Fruit fly (Drosophila melanogaster): ENCODE measurements around the gene wts.

Gene wts

DNA sequence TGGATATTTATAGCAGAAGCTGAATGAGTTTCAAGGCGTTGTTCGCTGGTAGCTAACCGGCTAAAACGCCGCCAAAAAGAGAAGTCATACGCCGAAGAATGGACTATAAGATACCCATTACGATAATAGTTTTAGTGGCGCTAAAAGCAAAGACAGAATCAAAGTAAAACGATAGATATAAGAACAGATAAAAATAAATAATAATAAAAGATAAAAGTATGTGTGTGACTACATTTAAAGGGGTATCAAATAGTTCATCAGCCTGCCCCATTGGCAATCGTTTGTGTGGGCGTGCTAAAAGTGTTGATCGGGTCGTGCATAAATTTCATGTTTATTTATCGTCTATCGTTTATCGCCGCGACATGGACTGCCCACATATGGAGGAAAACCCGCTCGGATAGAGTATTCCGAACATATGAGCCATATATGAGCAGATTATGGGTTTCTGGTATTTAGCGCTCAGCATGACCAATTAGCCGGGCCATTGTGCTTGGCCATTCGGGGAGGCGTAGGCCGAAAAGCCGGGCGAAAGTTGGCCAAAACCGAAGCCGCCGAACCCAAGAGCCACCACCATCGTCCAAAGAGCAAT is 9.0 kb downstream of the wts start (continued):
- no peak for TF ChIP-seq HmgD (GFP tag; optimal IDR thresholded peaks at IDR 0.05)
- no peak for TF ChIP-seq nom (GFP tag; optimal IDR thresholded peaks at IDR 0.05)
- no peak for TF ChIP-seq fru (optimal IDR thresholded peaks at IDR 0.05)
- TF ChIP-seq disco-r (GFP tag; optimal IDR thresholded peaks at IDR 0.05): no peak
- peak; percentile 41 for TF ChIP-seq Hsf (GFP tag; optimal IDR thresholded peaks at IDR 0.05)
- TF ChIP-seq sc (optimal IDR thresholded peaks at IDR 0.05): no peak
- no peak for TF ChIP-seq sc (GFP tag; optimal IDR thresholded peaks at IDR 0.05)
- TF ChIP-seq Oaz (GFP tag; IDR thresholded peaks at IDR 0.05): peak; percentile 49; the same call in 1 of the 2 replicates
- no peak for TF ChIP-seq CG33213 (GFP tag; optimal IDR thresholded peaks at IDR 0.05)
- TF ChIP-seq CG10565 (GFP tag; optimal IDR thresholded peaks at IDR 0.05): no peak
- TF ChIP-seq Dp (GFP tag; optimal IDR thresholded peaks at IDR 0.05): no peak
- TF ChIP-seq CG10147 (GFP tag; optimal IDR thresholded peaks at IDR 0.05): peak; percentile 75
- peak; percentile 64 for TF ChIP-seq CG11696 (GFP tag; IDR thresholded peaks at IDR 0.05)
- TF ChIP-seq Ptx1 (GFP tag; IDR thresholded peaks at IDR 0.05): peak; percentile 82
- TF ChIP-seq CkIIα-i1 (GFP tag; IDR thresholded peaks at IDR 0.05): no peak
- TF ChIP-seq ERR (GFP tag; optimal IDR thresholded peaks at IDR 0.05): no peak
- TF ChIP-seq sisA (GFP tag; IDR thresholded peaks at IDR 0.05): peak; percentile 70
- TF ChIP-seq CG30403 (GFP tag; optimal IDR thresholded peaks at IDR 0.05): peak; percentile 66
- peak; percentile 68; the same call in 2 of the 3 replicates for TF ChIP-seq zfh1 (GFP tag; IDR thresholded peaks at IDR 0.05)
- peak; percentile 80 for TF ChIP-seq CoRest (tag; optimal IDR thresholded peaks at IDR 0.05)
- TF ChIP-seq D (optimal IDR thresholded peaks at IDR 0.05): no peak
- TF ChIP-seq D (GFP tag; optimal IDR thresholded peaks at IDR 0.05): no peak
- peak; percentile 38 for TF ChIP-seq CG12219 (GFP tag; optimal IDR thresholded peaks at IDR 0.05)
- TF ChIP-seq wdn (GFP tag; IDR thresholded peaks at IDR 0.05): no peak
- peak; percentile 78 for TF ChIP-seq CG9932 (GFP tag; IDR thresholded peaks at IDR 0.05)
- TF ChIP-seq Sox100B (GFP tag; optimal IDR thresholded peaks at IDR 0.05): peak; percentile 60
- TF ChIP-seq kni (GFP tag; optimal IDR thresholded peaks at IDR 0.05): no peak
- peak; percentile 36 for TF ChIP-seq maf-S (GFP tag; optimal IDR thresholded peaks at IDR 0.05)
- peak; percentile 79 for TF ChIP-seq CG14014 (GFP tag; IDR thresholded peaks at IDR 0.05)
- no peak; the same call in 1 of the 2 replicates for TF ChIP-seq toy (GFP tag; IDR thresholded peaks at IDR 0.05)
- TF ChIP-seq lilli (GFP tag; optimal IDR thresholded peaks at IDR 0.05): peak; percentile 47
- TF ChIP-seq gsb-n (tag; optimal IDR thresholded peaks at IDR 0.05): peak; percentile 39
- no peak for TF ChIP-seq dan (GFP tag; IDR thresholded peaks at IDR 0.05)
- TF ChIP-seq Ets65A (GFP tag): peak; percentile 89
- peak; percentile 85 for TF ChIP-seq Med (GFP tag)
- no peak for TF ChIP-seq CG1529 (GFP tag; optimal IDR thresholded peaks at IDR 0.05)
- no peak for TF ChIP-seq CG8359 (GFP tag; optimal IDR thresholded peaks at IDR 0.05; ENCODE audit: borderline replicate concordance)
- no peak for TF ChIP-seq CG6254 (GFP tag; optimal IDR thresholded peaks at IDR 0.05)
- TF ChIP-seq dm (GFP tag; optimal IDR thresholded peaks at IDR 0.05): no peak
- TF ChIP-seq D19B (GFP tag; optimal IDR thresholded peaks at IDR 0.05): peak; percentile 95
- TF ChIP-seq CG17186 (GFP tag; optimal IDR thresholded peaks at IDR 0.05): no peak
- TF ChIP-seq CG16863 (GFP tag; optimal IDR thresholded peaks at IDR 0.05): no peak
- TF ChIP-seq CG1832 (GFP tag; optimal IDR thresholded peaks at IDR 0.05): no peak
- no peak for TF ChIP-seq Camta (GFP tag; optimal IDR thresholded peaks at IDR 0.05)
- peak; percentile 54 for TF ChIP-seq az2 (GFP tag; optimal IDR thresholded peaks at IDR 0.05)
- peak; percentile 57 for TF ChIP-seq Scr (GFP tag; IDR thresholded peaks at IDR 0.05; ENCODE audit: partially characterized antibody)
- TF ChIP-seq CG11093 (GFP tag; IDR thresholded peaks at IDR 0.05): peak; percentile 18; the same call in 1 of the 3 replicates
- peak; percentile 65 for TF ChIP-seq tin (GFP tag; optimal IDR thresholded peaks at IDR 0.05)
- TF ChIP-seq CG6654 (GFP tag; optimal IDR thresholded peaks at IDR 0.05): no peak
- peak; percentile 44 for TF ChIP-seq abd-A (tag; optimal IDR thresholded peaks at IDR 0.05)
- peak; percentile 44; the same call in 1 of the 2 replicates for TF ChIP-seq CG14667 (GFP tag; IDR thresholded peaks at IDR 0.05)
- TF ChIP-seq CG31365 (tag; optimal IDR thresholded peaks at IDR 0.05): no peak

Measured in whole organism, embryonic.